Worm (Caenorhabditis elegans): Measurements from ENCODE around the gene C14C6.6.

C14C6.6 gene

DNA sequence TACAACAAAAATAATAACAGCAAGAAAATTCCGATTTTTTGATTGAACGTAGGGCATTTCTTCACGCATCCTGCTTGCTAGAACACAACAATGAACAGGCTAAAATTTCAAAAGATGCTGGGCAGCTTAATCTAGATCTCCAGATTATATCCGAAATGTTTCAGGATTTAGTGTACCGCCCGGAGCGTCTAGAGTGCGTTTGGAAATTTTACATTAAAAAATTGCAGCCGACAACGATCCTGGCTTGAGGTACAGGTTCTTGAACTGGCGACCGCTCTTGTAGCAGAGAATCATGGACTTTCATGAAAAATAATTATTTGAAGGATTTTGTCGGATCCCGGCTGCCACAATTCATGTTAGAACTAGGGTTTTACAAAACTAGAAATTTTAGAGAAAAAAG is at the start of gene C14C6.6:
C14C6.6 (minus strand) TSS at position 101 of the 400 bp plus-strand sequence.
- TF ChIP-seq aly-1 (tag; optimal IDR thresholded peaks at IDR 0.05) (no peak), tra-4 (tag; optimal IDR thresholded peaks at IDR 0.05) (no peak), ets-7 (tag; optimal IDR thresholded peaks at IDR 0.05) (no peak), ceh-36 (tag; optimal IDR thresholded peaks at IDR 0.05) (no peak), pes-1 (GFP tag; IDR thresholded peaks at IDR 0.05) (no peak), B0310.2 (tag; optimal IDR thresholded peaks at IDR 0.05) (no peak), scrt-1 (GFP tag; IDR thresholded peaks at IDR 0.05) (no peak), hmg-4 (GFP tag; optimal IDR thresholded peaks at IDR 0.05) (no peak), hnd-1 (tag; optimal IDR thresholded peaks at IDR 0.05) (no peak), ama-1 (optimal IDR thresholded peaks at IDR 0.05) (no peak), sea-1 (GFP tag; conservative IDR thresholded peaks at IDR 0.05) (no peak), ceh-13 (GFP tag; optimal IDR thresholded peaks at IDR 0.05) (no peak), hmbx-1 (tag; optimal IDR thresholded peaks at IDR 0.05) (no peak), tbx-37 (GFP tag; conservative IDR thresholded peaks at IDR 0.05) (no peak), F13C5.2 (tag; optimal IDR thresholded peaks at IDR 0.05) (no peak), flt-1 (GFP tag; IDR thresholded peaks at IDR 0.05) (no peak)

- no peak for TF ChIP-seq sea-1 (GFP tag; conservative IDR thresholded peaks at IDR 0.05)
- TF ChIP-seq aly-1 (tag; optimal IDR thresholded peaks at IDR 0.05), result no peak
- TF ChIP-seq scrt-1 (GFP tag; IDR thresholded peaks at IDR 0.05), result no peak
- no peak for TF ChIP-seq pes-1 (GFP tag; IDR thresholded peaks at IDR 0.05)
- no peak for TF ChIP-seq hmg-4 (GFP tag; optimal IDR thresholded peaks at IDR 0.05)
- no peak for TF ChIP-seq flt-1 (GFP tag; IDR thresholded peaks at IDR 0.05)
- TF ChIP-seq ama-1 (optimal IDR thresholded peaks at IDR 0.05), result no peak
- no peak for TF ChIP-seq hnd-1 (tag; optimal IDR thresholded peaks at IDR 0.05)
- no peak for TF ChIP-seq tra-4 (tag; optimal IDR thresholded peaks at IDR 0.05)
- TF ChIP-seq tbx-11 (GFP tag; IDR thresholded peaks at IDR 0.05), result no peak
- no peak for TF ChIP-seq F13C5.2 (tag; optimal IDR thresholded peaks at IDR 0.05)
- TF ChIP-seq ceh-13 (GFP tag; optimal IDR thresholded peaks at IDR 0.05), result no peak
- TF ChIP-seq tbx-37 (GFP tag; conservative IDR thresholded peaks at IDR 0.05), result no peak
- TF ChIP-seq hmbx-1 (tag; optimal IDR thresholded peaks at IDR 0.05), result no peak
- TF ChIP-seq ets-7 (tag; optimal IDR thresholded peaks at IDR 0.05), result no peak
- TF ChIP-seq ceh-36 (tag; optimal IDR thresholded peaks at IDR 0.05), result no peak
- TF ChIP-seq B0310.2 (tag; optimal IDR thresholded peaks at IDR 0.05), result no peak
These were observed 49.0 kb upstream of the C14C6.6 start for ce11 chrV:596923-597322.

- TF ChIP-seq F13C5.2 (tag; optimal IDR thresholded peaks at IDR 0.05) (no peak), ceh-36 (tag; optimal IDR thresholded peaks at IDR 0.05) (no peak), ets-7 (tag; optimal IDR thresholded peaks at IDR 0.05) (no peak), ama-1 (optimal IDR thresholded peaks at IDR 0.05) (no peak), hmg-4 (GFP tag; optimal IDR thresholded peaks at IDR 0.05) (no peak), B0310.2 (tag; optimal IDR thresholded peaks at IDR 0.05) (no peak), flt-1 (GFP tag; IDR thresholded peaks at IDR 0.05) (no peak), ceh-13 (GFP tag; optimal IDR thresholded peaks at IDR 0.05) (no peak), tbx-37 (GFP tag; conservative IDR thresholded peaks at IDR 0.05) (no peak), aly-1 (tag; optimal IDR thresholded peaks at IDR 0.05) (no peak), tbx-11 (GFP tag; IDR thresholded peaks at IDR 0.05) (no peak), scrt-1 (GFP tag; IDR thresholded peaks at IDR 0.05) (no peak), hmbx-1 (tag; optimal IDR thresholded peaks at IDR 0.05) (no peak), hnd-1 (tag; optimal IDR thresholded peaks at IDR 0.05) (no peak), sea-1 (GFP tag; conservative IDR thresholded peaks at IDR 0.05) (no peak), pes-1 (GFP tag; IDR thresholded peaks at IDR 0.05) (no peak), tra-4 (tag; optimal IDR thresholded peaks at IDR 0.05) (no peak)
These were observed 45.1 kb upstream of the C14C6.6 start, which contains the start of gene ZK488.5 for ce11 chrV:592959-593358. Gene ZK488.5, plus strand, starts transcription at chrV:593259.

DNA sequence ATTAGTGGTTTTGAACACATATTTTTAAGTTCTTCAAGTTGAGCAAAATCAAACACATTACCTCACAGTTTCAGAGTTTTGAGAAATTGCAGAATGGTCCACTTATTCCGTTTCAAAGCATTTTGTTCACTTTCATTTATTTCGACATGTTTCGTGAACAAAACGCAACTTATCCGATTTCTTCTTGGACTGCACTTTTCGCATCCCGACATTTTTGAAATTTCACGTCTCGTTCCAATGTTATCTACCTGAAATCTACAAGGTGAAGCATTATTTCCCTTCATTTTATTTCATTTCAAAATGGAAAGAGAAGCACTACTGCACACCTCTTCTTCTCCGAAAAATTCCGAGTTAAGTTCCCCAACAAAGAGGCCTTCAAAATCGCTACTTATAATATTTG is 42.3 kb upstream of the C14C6.6 start, which contains the start of gene ZK488.6:
ZK488.6 (plus strand) TSS at position 301 of the 400 bp plus-strand sequence.
- no peak for TF ChIP-seq ceh-36 (tag; optimal IDR thresholded peaks at IDR 0.05)
- no peak for TF ChIP-seq ceh-13 (GFP tag; optimal IDR thresholded peaks at IDR 0.05)
- TF ChIP-seq ama-1 (optimal IDR thresholded peaks at IDR 0.05), result no peak
- no peak for TF ChIP-seq B0310.2 (tag; optimal IDR thresholded peaks at IDR 0.05)
- TF ChIP-seq ets-7 (tag; optimal IDR thresholded peaks at IDR 0.05), result no peak
- TF ChIP-seq scrt-1 (GFP tag; IDR thresholded peaks at IDR 0.05), result no peak
- TF ChIP-seq sea-1 (GFP tag; conservative IDR thresholded peaks at IDR 0.05), result no peak
- no peak for TF ChIP-seq flt-1 (GFP tag; IDR thresholded peaks at IDR 0.05)

ce11 chrV:587818-588217 is 39.9 kb upstream of the C14C6.6 start, which contains the start of gene K06H6.1:
Gene K06H6.1, plus strand, starts transcription at chrV:588118.
- TF ChIP-seq scrt-1 (GFP tag; IDR thresholded peaks at IDR 0.05), result no peak
- no peak for TF ChIP-seq F13C5.2 (tag; optimal IDR thresholded peaks at IDR 0.05)
- no peak for TF ChIP-seq B0310.2 (tag; optimal IDR thresholded peaks at IDR 0.05)
- no peak for TF ChIP-seq aly-1 (tag; optimal IDR thresholded peaks at IDR 0.05)
- TF ChIP-seq flt-1 (GFP tag; IDR thresholded peaks at IDR 0.05), result no peak
- no peak for TF ChIP-seq ceh-13 (GFP tag; optimal IDR thresholded peaks at IDR 0.05)

- no peak for TF ChIP-seq pes-1 (GFP tag; IDR thresholded peaks at IDR 0.05)
- TF ChIP-seq tbx-37 (GFP tag; conservative IDR thresholded peaks at IDR 0.05), result no peak
These were observed 37.6 kb upstream of the C14C6.6 start, which contains the start of gene K06H6.2 for ce11 chrV:585472-585871. Gene K06H6.2, plus strand, starts transcription at chrV:585772.

DNA sequence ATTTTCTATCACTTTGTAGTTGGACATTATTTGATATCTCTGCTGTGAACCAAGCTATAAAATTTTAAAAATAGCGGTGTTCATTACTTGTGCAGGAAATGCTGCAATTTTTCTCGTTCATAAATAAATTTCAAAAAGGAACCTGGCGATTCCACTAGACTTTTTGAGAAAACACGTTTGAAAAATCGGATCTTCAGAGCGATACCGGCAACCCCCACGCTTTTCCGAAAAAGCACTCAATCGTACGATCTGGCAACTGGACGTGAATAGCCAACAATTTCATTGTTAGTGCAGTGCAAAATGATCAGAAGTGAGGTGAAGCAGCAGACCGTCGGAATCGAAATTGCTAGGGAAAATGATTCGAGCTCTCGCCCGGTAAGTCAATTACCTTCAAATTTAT is 33.7 kb upstream of the C14C6.6 start, which contains the start of gene nstp-7:
nstp-7 (plus strand) TSS at position 301 of the 400 bp plus-strand sequence.
- TF ChIP-seq ceh-13 (GFP tag; optimal IDR thresholded peaks at IDR 0.05) (no peak), pes-1 (GFP tag; IDR thresholded peaks at IDR 0.05) (no peak), tbx-11 (GFP tag; IDR thresholded peaks at IDR 0.05) (no peak), tbx-37 (GFP tag; conservative IDR thresholded peaks at IDR 0.05) (no peak), ceh-36 (tag; optimal IDR thresholded peaks at IDR 0.05) (no peak), ama-1 (optimal IDR thresholded peaks at IDR 0.05) (no peak), sea-1 (GFP tag; conservative IDR thresholded peaks at IDR 0.05) (no peak), tra-4 (tag; optimal IDR thresholded peaks at IDR 0.05) (no peak), B0310.2 (tag; optimal IDR thresholded peaks at IDR 0.05) (no peak), hmg-4 (GFP tag; optimal IDR thresholded peaks at IDR 0.05) (no peak), flt-1 (GFP tag; IDR thresholded peaks at IDR 0.05) (no peak)

- TF ChIP-seq hmbx-1 (tag; optimal IDR thresholded peaks at IDR 0.05) (no peak), sea-1 (GFP tag; conservative IDR thresholded peaks at IDR 0.05) (no peak), tbx-37 (GFP tag; conservative IDR thresholded peaks at IDR 0.05) (no peak), scrt-1 (GFP tag; IDR thresholded peaks at IDR 0.05) (no peak), hnd-1 (tag; optimal IDR thresholded peaks at IDR 0.05) (no peak), ama-1 (optimal IDR thresholded peaks at IDR 0.05) (no peak), pes-1 (GFP tag; IDR thresholded peaks at IDR 0.05) (no peak), tbx-11 (GFP tag; IDR thresholded peaks at IDR 0.05) (no peak), B0310.2 (tag; optimal IDR thresholded peaks at IDR 0.05) (no peak), hmg-4 (GFP tag; optimal IDR thresholded peaks at IDR 0.05) (no peak), ets-7 (tag; optimal IDR thresholded peaks at IDR 0.05) (no peak), ceh-36 (tag; optimal IDR thresholded peaks at IDR 0.05) (no peak), aly-1 (tag; optimal IDR thresholded peaks at IDR 0.05) (no peak), flt-1 (GFP tag; IDR thresholded peaks at IDR 0.05) (no peak), F13C5.2 (tag; optimal IDR thresholded peaks at IDR 0.05) (no peak)
These were observed 31.1 kb upstream of the C14C6.6 start, which contains the start of gene K06H6.4 for ce11 chrV:578977-579376. Gene K06H6.4, plus strand, starts transcription at chrV:579277.

Data from whole organism, early embryonic.